Fruit fly (Drosophila melanogaster): ENCODE data around the gene CAH5.
A peak's percentile ranks its signal among the peaks of the same experiment; 100 is the strongest.

The CAH5 gene

dm6 chr3R:31254808-31255207 is 7.6 kb upstream of the CAH5 start, which contains the start of the genes CG1750 and spn-F (continued):
- no peak for TF ChIP-seq Hand (GFP tag; optimal IDR thresholded peaks at IDR 0.05)
- no peak for TF ChIP-seq CG7372 (GFP tag; IDR thresholded peaks at IDR 0.05)
- no peak for TF ChIP-seq CG1647 (GFP tag; optimal IDR thresholded peaks at IDR 0.05)
- TF ChIP-seq kay (GFP tag; optimal IDR thresholded peaks at IDR 0.05) = no peak
- TF ChIP-seq CG11398 (GFP tag; optimal IDR thresholded peaks at IDR 0.05) = no peak
- TF ChIP-seq bsh (GFP tag; optimal IDR thresholded peaks at IDR 0.05) = no peak
- TF ChIP-seq CG7556 (GFP tag; optimal IDR thresholded peaks at IDR 0.05) = no peak
- no peak for TF ChIP-seq jigr1 (GFP tag; IDR thresholded peaks at IDR 0.05)
- peak; percentile 84 for TF ChIP-seq CG3995 (GFP tag; optimal IDR thresholded peaks at IDR 0.05)
- no peak for TF ChIP-seq CG2889 (GFP tag; IDR thresholded peaks at IDR 0.05)
- TF ChIP-seq sima (GFP tag; optimal IDR thresholded peaks at IDR 0.05) = no peak
- TF ChIP-seq CG7745 (tag; optimal IDR thresholded peaks at IDR 0.05) = no peak
- TF ChIP-seq Meics (GFP tag; optimal IDR thresholded peaks at IDR 0.05) = no peak
- TF ChIP-seq maf-S (GFP tag; optimal IDR thresholded peaks at IDR 0.05) = no peak
- TF ChIP-seq CG10267 (tag; optimal IDR thresholded peaks at IDR 0.05) = no peak
- no peak; the same call in 2 of the 3 replicates for TF ChIP-seq zen2 (GFP tag; IDR thresholded peaks at IDR 0.05; ENCODE audit: partially characterized antibody)
- TF ChIP-seq ase (GFP tag; IDR thresholded peaks at IDR 0.05) = no peak
- TF ChIP-seq da (GFP tag; optimal IDR thresholded peaks at IDR 0.05) = no peak
- no peak for TF ChIP-seq Nf-YB (GFP tag; optimal IDR thresholded peaks at IDR 0.05)
- no peak for TF ChIP-seq CG30020 (tag; optimal IDR thresholded peaks at IDR 0.05)
- TF ChIP-seq CG11723 (GFP tag; optimal IDR thresholded peaks at IDR 0.05) = no peak
- TF ChIP-seq inv (GFP tag; IDR thresholded peaks at IDR 0.05; ENCODE audit: partially characterized antibody) = peak; percentile 56
- TF ChIP-seq CG17612 (GFP tag; IDR thresholded peaks at IDR 0.05) = no peak
- TF ChIP-seq sens-2 (GFP tag; IDR thresholded peaks at IDR 0.05) = no peak
- TF ChIP-seq hbn (GFP tag; IDR thresholded peaks at IDR 0.05; ENCODE audit: partially characterized antibody) = peak; percentile 73
- TF ChIP-seq ab (GFP tag; optimal IDR thresholded peaks at IDR 0.05) = no peak
- no peak for TF ChIP-seq CG12744 (GFP tag; optimal IDR thresholded peaks at IDR 0.05)
- TF ChIP-seq Dref (GFP tag; IDR thresholded peaks at IDR 0.05) = no peak
- no peak for TF ChIP-seq CG3847 (GFP tag; IDR thresholded peaks at IDR 0.05)
- TF ChIP-seq CG9437 (GFP tag; optimal IDR thresholded peaks at IDR 0.05) = peak; percentile 99
- no peak for TF ChIP-seq corto (GFP tag; optimal IDR thresholded peaks at IDR 0.05)
- TF ChIP-seq CG3838 (GFP tag; optimal IDR thresholded peaks at IDR 0.05) = no peak
- no peak for TF ChIP-seq chn (GFP tag; optimal IDR thresholded peaks at IDR 0.05)
- TF ChIP-seq CG16779 (GFP tag; IDR thresholded peaks at IDR 0.05) = no peak
- TF ChIP-seq Hr51 (GFP tag; optimal IDR thresholded peaks at IDR 0.05) = no peak
- TF ChIP-seq CG10274 (GFP tag; optimal IDR thresholded peaks at IDR 0.05) = no peak
- no peak for TF ChIP-seq Camta (GFP tag; optimal IDR thresholded peaks at IDR 0.05)
- no peak for TF ChIP-seq fu2 (GFP tag; optimal IDR thresholded peaks at IDR 0.05)
- TF ChIP-seq CG17186 (GFP tag; optimal IDR thresholded peaks at IDR 0.05) = no peak
- TF ChIP-seq CG10462 (GFP tag; optimal IDR thresholded peaks at IDR 0.05) = no peak
- TF ChIP-seq NK7.1 (GFP tag; optimal IDR thresholded peaks at IDR 0.05) = no peak
- TF ChIP-seq Chrac-16 (GFP tag; optimal IDR thresholded peaks at IDR 0.05) = no peak
- no peak for TF ChIP-seq Dfd (GFP tag; optimal IDR thresholded peaks at IDR 0.05)
- no peak for TF ChIP-seq Oli (tag; optimal IDR thresholded peaks at IDR 0.05)
- no peak for TF ChIP-seq Tbp (GFP tag; optimal IDR thresholded peaks at IDR 0.05)
- no peak for TF ChIP-seq Xbp1 (GFP tag; optimal IDR thresholded peaks at IDR 0.05)
- no peak for TF ChIP-seq vnd (GFP tag; IDR thresholded peaks at IDR 0.05; ENCODE audit: partially characterized antibody)
- TF ChIP-seq cg (GFP tag; optimal IDR thresholded peaks at IDR 0.05) = no peak
- no peak for TF ChIP-seq gcm (GFP tag; optimal IDR thresholded peaks at IDR 0.05)
- TF ChIP-seq cad (GFP tag; optimal IDR thresholded peaks at IDR 0.05) = no peak
- no peak for TF ChIP-seq CG1602 (GFP tag; optimal IDR thresholded peaks at IDR 0.05)
- no peak for TF ChIP-seq CG6854 (GFP tag; optimal IDR thresholded peaks at IDR 0.05)
